Fruit fly (Drosophila melanogaster) whole organism, embryonic: ENCODE data around the gene Eig71Ec.

ENCODE experiments used
- CG5245 ChIP-seq: fragments of 200-800 bp; sonication (Bioruptor generic); optimal IDR thresholded peaks from 3 replicates; lab custom pipeline; 2016; ENCODE audit warnings: missing biosample characterization, missing genetic modification characterization
- fru ChIP-seq: fragments of >200 bp; optimal IDR thresholded peaks from 2 replicates; lab custom pipeline; 2017
- ham ChIP-seq: fragments of 200-800 bp; sonication (Bioruptor generic); IDR thresholded peaks from 2 replicates; pipeline ENCODE4 v1.3.6; 2022; ENCODE audit warnings: missing biosample characterization, missing genetic modification characterization
- odd ChIP-seq: fragments of 200-800 bp; sonication (Bioruptor generic); optimal IDR thresholded peaks from 2 replicates; lab custom pipeline; 2017; ENCODE audit warnings: missing biosample characterization, mild to moderate bottlenecking, missing genetic modification characterization

DNA sequence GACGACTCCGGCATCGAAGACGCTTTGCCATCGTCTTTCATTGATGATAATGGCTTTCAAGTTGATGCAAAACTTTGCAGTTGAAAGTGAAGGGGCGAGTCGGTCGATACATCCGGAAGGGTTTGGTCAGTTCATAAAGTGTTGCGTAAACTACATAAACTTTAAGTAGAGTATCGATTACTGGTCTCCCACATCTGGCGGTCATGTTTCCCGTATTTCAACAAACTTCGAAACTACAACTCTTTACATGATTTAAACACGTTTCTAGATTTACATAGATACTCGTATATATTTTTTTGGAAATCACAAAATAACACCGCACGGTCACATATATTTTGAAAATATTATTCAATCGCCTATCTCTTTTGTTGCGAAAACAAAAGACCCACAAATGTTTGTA, 35.7 kb upstream of the Eig71Ec start, which contains the start of gene CG34452:
- TF ChIP-seq ham (GFP tag; lab: Robert Waterston, UW): no peak
- no peak for TF ChIP-seq fru (lab: Kevin White, UChicago)
- no peak for TF ChIP-seq odd (GFP tag; lab: Kevin White, UChicago)
- no peak for TF ChIP-seq CG5245 (GFP tag; lab: Kevin White, UChicago)
